Fruit fly (Drosophila melanogaster) whole organism, prepupa: ENCODE results near the gene SKIP.

Experiments
- Blimp-1 ChIP-seq: fragments of 200-800 bp; sonication (Bioruptor generic); optimal IDR thresholded peaks from 3 replicates; lab custom pipeline; 2017; ENCODE audit warnings: missing biosample characterization, missing genetic modification characterization, mild to moderate bottlenecking, moderate library complexity, missing genetic modification reagents
- CG10631 ChIP-seq: fragments of 200-800 bp; sonication (Bioruptor generic); optimal IDR thresholded peaks from 2 replicates; lab custom pipeline; 2016; ENCODE audit warnings: missing biosample characterization, missing genetic modification characterization
- CG10669 ChIP-seq: fragments of 200-800 bp; sonication (Bioruptor generic); optimal IDR thresholded peaks from 3 replicates; lab custom pipeline; 2018; ENCODE audit warnings: missing biosample characterization, mild to moderate bottlenecking, missing genetic modification characterization, moderate library complexity
- CG11294 ChIP-seq: fragments of 200-800 bp; sonication (Bioruptor generic); IDR thresholded peaks from 2 replicates; pipeline ENCODE4 v1.3.6; 2022; ENCODE audit warnings: missing biosample characterization, missing genetic modification characterization
- CG11762 ChIP-seq: fragments of 200-800 bp; sonication (Bioruptor generic); optimal IDR thresholded peaks from 3 replicates; lab custom pipeline; 2016; ENCODE audit warnings: missing biosample characterization, missing genetic modification characterization; ENCODE audit not compliant: insufficient read depth
- CG11902 ChIP-seq: fragments of 200-800 bp; sonication (Bioruptor generic); optimal IDR thresholded peaks from 3 replicates; lab custom pipeline; 2016; ENCODE audit warnings: missing biosample characterization, missing genetic modification characterization
- CG15336 ChIP-seq: fragments of 200-800 bp; sonication (Bioruptor generic); IDR thresholded peaks from 2 replicates; pipeline ENCODE4 v1.3.6; 2022; ENCODE audit warnings: missing biosample characterization, missing genetic modification characterization
- CG1621 ChIP-seq: fragments of 200-800 bp; sonication (Bioruptor generic); optimal IDR thresholded peaks from 3 replicates; lab custom pipeline; 2018; ENCODE audit warnings: missing biosample characterization, mild to moderate bottlenecking, missing genetic modification characterization
- CG16779 ChIP-seq: fragments of 200-800 bp; sonication (Bioruptor generic); optimal IDR thresholded peaks from 3 replicates; lab custom pipeline; 2017; ENCODE audit warnings: missing biosample characterization, mild to moderate bottlenecking, missing genetic modification characterization
- CG3032 ChIP-seq: fragments of 200-800 bp; optimal IDR thresholded peaks from 2 replicates; lab custom pipeline; 2019; ENCODE audit warnings: missing biosample characterization, mild to moderate bottlenecking, missing genetic modification characterization, moderate library complexity
- CG31627 ChIP-seq: fragments of 200-800 bp; sonication (Bioruptor generic); optimal IDR thresholded peaks from 3 replicates; lab custom pipeline; 2016; ENCODE audit warnings: missing biosample characterization, missing genetic modification characterization
- CG3919 ChIP-seq: fragments of 200-800 bp; sonication (Bioruptor generic); optimal IDR thresholded peaks from 3 replicates; lab custom pipeline; 2016; ENCODE audit warnings: missing biosample characterization, missing genetic modification characterization
- CG4318 ChIP-seq: fragments of 200-800 bp; sonication (Bioruptor generic); optimal IDR thresholded peaks from 3 replicates; lab custom pipeline; 2017; ENCODE audit warnings: missing biosample characterization, mild to moderate bottlenecking, missing genetic modification characterization
- CG6276 ChIP-seq: fragments of 200-800 bp; sonication (Bioruptor generic); optimal IDR thresholded peaks from 2 replicates; lab custom pipeline; 2017; ENCODE audit warnings: missing biosample characterization, mild to moderate bottlenecking, missing genetic modification characterization
- CG6792 ChIP-seq: fragments of 200-800 bp; sonication (Bioruptor generic); optimal IDR thresholded peaks from 3 replicates; lab custom pipeline; 2016; ENCODE audit warnings: missing biosample characterization, missing genetic modification characterization
- CG7368 ChIP-seq: fragments of 200-800 bp; sonication (Bioruptor generic); optimal IDR thresholded peaks from 3 replicates; lab custom pipeline; 2016; ENCODE audit warnings: missing biosample characterization, missing genetic modification characterization
- CG8319 ChIP-seq: fragments of 200-800 bp; sonication (Bioruptor generic); optimal IDR thresholded peaks from 3 replicates; lab custom pipeline; 2016; ENCODE audit warnings: missing biosample characterization, missing genetic modification characterization
- CG9139 ChIP-seq: fragments of 200-800 bp; sonication (Bioruptor generic); optimal IDR thresholded peaks from 3 replicates; lab custom pipeline; 2017; ENCODE audit warnings: missing biosample characterization, mild to moderate bottlenecking, missing genetic modification characterization
- Eip75B ChIP-seq: fragments of 200-800 bp; sonication (Bioruptor generic); optimal IDR thresholded peaks from 3 replicates; lab custom pipeline; 2016; ENCODE audit warnings: missing biosample characterization, missing genetic modification characterization
- Eip78C ChIP-seq: fragments of 200-800 bp; sonication (Bioruptor generic); peaks from one replicate; lab custom pipeline; 2016; ENCODE audit warnings: missing biosample characterization, missing genetic modification characterization
- Eip93F ChIP-seq: fragments of 200-800 bp; sonication (Bioruptor generic); optimal IDR thresholded peaks from 2 replicates; lab custom pipeline; 2016; ENCODE audit warnings: missing biosample characterization, mild to moderate bottlenecking, missing genetic modification characterization
- Ets21C ChIP-seq: fragments of 200-800 bp; sonication (Bioruptor generic); optimal IDR thresholded peaks from 3 replicates; lab custom pipeline; 2016; ENCODE audit warnings: missing biosample characterization, missing genetic modification characterization
- Ets96B ChIP-seq: fragments of 200-800 bp; optimal IDR thresholded peaks from 2 replicates; lab custom pipeline; 2019; ENCODE audit warnings: missing biosample characterization, mild to moderate bottlenecking, missing genetic modification characterization, moderate library complexity
- Gug ChIP-seq: fragments of 200-800 bp; sonication (Bioruptor generic); IDR thresholded peaks from 2 replicates; pipeline ENCODE4 v1.3.6; 2022; ENCODE audit warnings: missing biosample characterization, missing genetic modification characterization
- Hr38 ChIP-seq: sonication (Bioruptor generic); optimal IDR thresholded peaks from 2 replicates; lab custom pipeline; 2016; ENCODE audit warnings: missing biosample characterization, missing genetic modification characterization
- Hr39 ChIP-seq: fragments of 200-800 bp; sonication (Bioruptor generic); optimal IDR thresholded peaks from 2 replicates; lab custom pipeline; 2016; ENCODE audit warnings: missing biosample characterization, missing genetic modification characterization
- Hr4 ChIP-seq: fragments of 200-800 bp; sonication (Bioruptor generic); optimal IDR thresholded peaks from 3 replicates; lab custom pipeline; 2016; ENCODE audit warnings: missing biosample characterization, missing genetic modification characterization
- Met ChIP-seq: fragments of 200-800 bp; sonication (Bioruptor generic); optimal IDR thresholded peaks from 3 replicates; lab custom pipeline; 2016; ENCODE audit warnings: missing biosample characterization, missing genetic modification characterization
- OdsH ChIP-seq: fragments of 200-800 bp; sonication (Bioruptor generic); optimal IDR thresholded peaks from 3 replicates; lab custom pipeline; 2016; ENCODE audit warnings: missing biosample characterization, missing genetic modification characterization
- Smox ChIP-seq: fragments of 200-800 bp; sonication (Bioruptor generic); optimal IDR thresholded peaks from 3 replicates; lab custom pipeline; 2016; ENCODE audit warnings: missing biosample characterization, missing genetic modification characterization
- Sox102F ChIP-seq: fragments of 200-800 bp; sonication (Bioruptor generic); optimal IDR thresholded peaks from 2 replicates; lab custom pipeline; 2016; ENCODE audit warnings: missing biosample characterization, mild to moderate bottlenecking, missing genetic modification characterization
- Sox14 ChIP-seq: fragments of 200-800 bp; sonication (Bioruptor generic); optimal IDR thresholded peaks from 3 replicates; lab custom pipeline; 2016; ENCODE audit warnings: missing biosample characterization, missing genetic modification characterization
- Sox15 ChIP-seq: fragments of 200-800 bp; sonication (Bioruptor generic); optimal IDR thresholded peaks from 3 replicates; lab custom pipeline; 2016; ENCODE audit warnings: missing biosample characterization, missing genetic modification characterization
- achi ChIP-seq: fragments of 200-800 bp; sonication (Bioruptor generic); optimal IDR thresholded peaks from 3 replicates; lab custom pipeline; 2016; ENCODE audit warnings: missing biosample characterization, missing genetic modification characterization
- acj6 ChIP-seq: fragments of 200-800 bp; sonication (Bioruptor generic); optimal IDR thresholded peaks from 3 replicates; lab custom pipeline; 2016; ENCODE audit warnings: missing biosample characterization, missing genetic modification characterization
- dac ChIP-seq: fragments of 200-800 bp; sonication (Bioruptor generic); optimal IDR thresholded peaks from 2 replicates; lab custom pipeline; 2017; ENCODE audit warnings: missing biosample characterization, mild to moderate bottlenecking, missing genetic modification characterization
- dsx ChIP-seq: fragments of 200-800 bp; optimal IDR thresholded peaks from 3 replicates; lab custom pipeline; 2019; ENCODE audit warnings: missing biosample characterization, mild to moderate bottlenecking, missing genetic modification characterization, moderate library complexity; ENCODE audit not compliant: poor library complexity, severe bottlenecking
- eg ChIP-seq: fragments of 200-800 bp; sonication (Bioruptor generic); IDR thresholded peaks from 3 replicates; pipeline ENCODE4 v1.3.6; 2022; ENCODE audit warnings: missing biosample characterization, missing genetic modification characterization
- esn ChIP-seq: fragments of 200-800 bp; sonication (Bioruptor generic); optimal IDR thresholded peaks from 2 replicates; lab custom pipeline; 2016; ENCODE audit warnings: missing biosample characterization, mild to moderate bottlenecking, missing genetic modification characterization, moderate library complexity
- fd59A ChIP-seq: fragments of 200-800 bp; sonication (Bioruptor generic); optimal IDR thresholded peaks from 2 replicates; lab custom pipeline; 2017; ENCODE audit warnings: missing biosample characterization, mild to moderate bottlenecking, missing genetic modification characterization, missing genetic modification reagents
- fd85E ChIP-seq: fragments of 200-800 bp; sonication (Bioruptor generic); optimal IDR thresholded peaks from 3 replicates; lab custom pipeline; 2016; ENCODE audit warnings: missing biosample characterization, missing genetic modification characterization
- fkh ChIP-seq: fragments of 200-800 bp; sonication (Bioruptor generic); optimal IDR thresholded peaks from 3 replicates; lab custom pipeline; 2017; ENCODE audit warnings: missing biosample characterization, mild to moderate bottlenecking, missing genetic modification characterization, moderate library complexity
- lz ChIP-seq: fragments of 200-800 bp; sonication (Bioruptor generic); optimal IDR thresholded peaks from 3 replicates; lab custom pipeline; 2016; ENCODE audit warnings: missing biosample characterization, missing genetic modification characterization
- net ChIP-seq: fragments of 200-800 bp; sonication (Bioruptor generic); optimal IDR thresholded peaks from 3 replicates; lab custom pipeline; 2016; ENCODE audit warnings: missing biosample characterization, missing genetic modification characterization
- pdm3 ChIP-seq: fragments of 200-800 bp; sonication (Bioruptor generic); optimal IDR thresholded peaks from 3 replicates; lab custom pipeline; 2016; ENCODE audit warnings: missing biosample characterization, missing genetic modification characterization
- salr ChIP-seq, 2 experiments: fragments of 200-800 bp; sonication (Bioruptor generic); optimal IDR thresholded peaks; 3 replicates each; lab custom pipeline; 2016 to 2018; ENCODE audit warnings: missing biosample characterization in 2 of 2, missing genetic modification characterization in 2 of 2, mild to moderate bottlenecking in 1 of 2
- spab ChIP-seq: fragments of 200-800 bp; sonication (Bioruptor generic); optimal IDR thresholded peaks from 2 replicates; lab custom pipeline; 2017; ENCODE audit warnings: missing biosample characterization, mild to moderate bottlenecking, missing genetic modification characterization, missing genetic modification reagents
- ss ChIP-seq, 2 experiments: fragments of 200-800 bp; sonication (Bioruptor generic); optimal IDR thresholded peaks; 2 replicates in 1 of 2; 3 replicates in 1 of 2; lab custom pipeline; 2017 to 2018; ENCODE audit warnings: mild to moderate bottlenecking in 2 of 2, missing biosample characterization in 2 of 2, missing genetic modification characterization in 2 of 2, moderate library complexity in 1 of 2
- svp ChIP-seq: fragments of 200-800 bp; sonication (Bioruptor generic); peaks from one replicate; lab custom pipeline; 2016; ENCODE audit warnings: missing biosample characterization, missing genetic modification characterization
- vri ChIP-seq: fragments of 200-800 bp; sonication (Bioruptor generic); optimal IDR thresholded peaks from 3 replicates; lab custom pipeline; 2016; ENCODE audit warnings: missing biosample characterization, mild to moderate bottlenecking, missing genetic modification characterization

Gene SKIP

dm6 chr3R:22139916-22140455 lies 6.4 kb downstream of the SKIP start (continued):
- peak; percentile 52 to 59 for TF ChIP-seq salr (GFP tag; optimal IDR thresholded peaks at IDR 0.05; lab: Kevin White, UChicago)

dm6 chr3R:22141332-22141731 lies 7.7 kb downstream of the SKIP start:
- TF ChIP-seq CG10631 (GFP tag; lab: Kevin White, UChicago) (peak; percentile 5), CG15336 (0 out of 2 replicates have a peak, but pooled peaks have one; percentile 7), Eip78C (GFP tag; lab: Kevin White, UChicago) (peak; percentile 73), salr (GFP tag; optimal IDR thresholded peaks at IDR 0.05; lab: Kevin White, UChicago) (no peak), pdm3 (peak; percentile 35), OdsH (GFP tag; lab: Kevin White, UChicago) (peak; percentile 37), CG16779 (tag; lab: Kevin White, UChicago) (no peak), Sox14 (peak; percentile 2), Hr4 (GFP tag; lab: Kevin White, UChicago) (peak; percentile 10), CG7368 (peak; percentile 23), Met (peak; percentile 23), CG3919 (GFP tag; lab: Kevin White, UChicago) (no peak), acj6 (peak; percentile 29), Sox102F (GFP tag; lab: Kevin White, UChicago) (no peak), lz (GFP tag; lab: Kevin White, UChicago) (peak; percentile 1), spab (GFP tag; lab: Kevin White, UChicago) (no peak), vri (GFP tag; lab: Kevin White, UChicago) (no peak), fkh (no peak), Hr39 (GFP tag; lab: Kevin White, UChicago) (no peak), Ets96B (tag; lab: Kevin White, UChicago) (peak; percentile 8), Eip75B (GFP tag; lab: Kevin White, UChicago) (no peak), fd59A (GFP tag; lab: Kevin White, UChicago) (no peak), CG1621 (peak; percentile 4), CG10669 (GFP tag; lab: Kevin White, UChicago) (no peak), Sox15 (no peak), CG11762 (GFP tag; lab: Kevin White, UChicago) (peak; percentile 16), Smox (GFP tag; lab: Kevin White, UChicago) (peak; percentile 16), achi (GFP tag; lab: Kevin White, UChicago) (peak; percentile 16), fd85E (GFP tag; lab: Kevin White, UChicago) (no peak), svp (GFP tag; lab: Kevin White, UChicago) (peak; percentile 66), dac (GFP tag; lab: Kevin White, UChicago) (no peak), CG11294 (GFP tag; lab: Robert Waterston, UW) (no peak), CG6792 (no peak), net (no peak), dsx (no peak), CG31627 (GFP tag; lab: Kevin White, UChicago) (peak; percentile 14), CG11902 (GFP tag; lab: Kevin White, UChicago) (no peak), Ets21C (GFP tag; lab: Kevin White, UChicago) (no peak), eg (no peak), Hr38 (no peak), CG9139 (no peak), Eip93F (no peak), ss (GFP tag; optimal IDR thresholded peaks at IDR 0.05; lab: Kevin White, UChicago) (no peak), CG6276 (GFP tag; lab: Kevin White, UChicago) (no peak), Blimp-1 (no peak), esn (GFP tag; lab: Kevin White, UChicago) (peak; percentile 43), CG4318 (GFP tag; lab: Kevin White, UChicago) (no peak), CG8319 (GFP tag; lab: Kevin White, UChicago) (no peak), CG3032 (tag; lab: Kevin White, UChicago) (no peak), Gug (no peak)
